Worm (Caenorhabditis elegans) whole organism, young adult: ENCODE measurements around the gene tkr-3.

Experiments used
- B0019.2 ChIP-seq: fragments of 200-800 bp; sonication (Bioruptor generic); conservative IDR thresholded peaks from 2 replicates; pipeline ENCODE4 v1.3.6; 2022; ENCODE audit warnings: missing genetic modification reagents, missing genetic modification characterization, missing compliant biosample characterization
- C06A6.2 ChIP-seq: fragments of 200-800 bp; sonication (Bioruptor generic); conservative IDR thresholded peaks from 2 replicates; pipeline ENCODE4 v1.3.6; 2022; ENCODE audit warnings: missing genetic modification characterization, missing compliant biosample characterization
- C17E4.6 ChIP-seq: fragments of 200-800 bp; sonication (Bioruptor generic); IDR thresholded peaks from 2 replicates; pipeline ENCODE4 v1.3.6; 2022; ENCODE audit warnings: missing genetic modification reagents, missing genetic modification characterization, missing compliant biosample characterization
- D2030.7 ChIP-seq: fragments of 200-800 bp; sonication (Bioruptor generic); IDR thresholded peaks from 2 replicates; pipeline ENCODE4 v1.3.6; 2022; ENCODE audit warnings: missing genetic modification reagents, missing genetic modification characterization, missing compliant biosample characterization
- F10E7.11 ChIP-seq: sonication (generic microtip); optimal IDR thresholded peaks from 2 replicates; lab custom pipeline; 2017; ENCODE audit warnings: mild to moderate bottlenecking, missing genetic modification characterization, moderate library complexity, missing compliant biosample characterization
- F37B4.10 ChIP-seq: fragments of 200-800 bp; sonication (Bioruptor generic); IDR thresholded peaks from 2 replicates; pipeline ENCODE4 v1.3.6; 2022; ENCODE audit warnings: missing genetic modification characterization, missing compliant biosample characterization
- F49E8.2 ChIP-seq: sonication (generic microtip); optimal IDR thresholded peaks from 3 replicates; lab custom pipeline; 2017; ENCODE audit warnings: missing genetic modification characterization, mild to moderate bottlenecking, missing compliant biosample characterization, antibody characterized with exemption, moderate library complexity; ENCODE audit not compliant: insufficient read depth
- F52B5.7 ChIP-seq: sonication (generic microtip); optimal IDR thresholded peaks from 2 replicates; lab custom pipeline; 2016; ENCODE audit warnings: mild to moderate bottlenecking, missing genetic modification characterization, missing compliant biosample characterization
- F57A8.1 ChIP-seq: fragments of 200-800 bp; sonication (Bioruptor generic); optimal IDR thresholded peaks from 2 replicates; lab custom pipeline; 2018; ENCODE audit warnings: mild to moderate bottlenecking, missing genetic modification characterization, moderate library complexity, missing compliant biosample characterization
- K11D2.4 ChIP-seq: fragments of 200-800 bp; sonication (Bioruptor generic); IDR thresholded peaks from 2 replicates; pipeline ENCODE4 v1.3.6; 2022; ENCODE audit warnings: missing genetic modification reagents, missing genetic modification characterization, missing compliant biosample characterization
- Y53F4B.3 ChIP-seq: fragments of 200-800 bp; sonication (Bioruptor generic); IDR thresholded peaks from 2 replicates; pipeline ENCODE4 v1.3.6; 2022; ENCODE audit warnings: missing genetic modification reagents, missing genetic modification characterization, missing compliant biosample characterization
- Y53G8AR.9 ChIP-seq: fragments of 200-800 bp; sonication (Bioruptor generic); conservative IDR thresholded peaks from 2 replicates; pipeline ENCODE4 v1.3.6; 2022; ENCODE audit warnings: missing genetic modification reagents, missing genetic modification characterization, missing compliant biosample characterization
- Y67H2A.10 ChIP-seq: fragments of 200-800 bp; sonication (Bioruptor generic); conservative IDR thresholded peaks from 2 replicates; pipeline ENCODE4 v1.3.6; 2022; ENCODE audit warnings: missing genetic modification reagents, missing genetic modification characterization, missing compliant biosample characterization
- ZK185.1 ChIP-seq: sonication (generic microtip); optimal IDR thresholded peaks from 2 replicates; lab custom pipeline; 2016; ENCODE audit warnings: mild to moderate bottlenecking, missing genetic modification characterization, missing compliant biosample characterization; ENCODE audit not compliant: poor library complexity, severe bottlenecking
- ama-1 ChIP-seq, 3 experiments: fragments of 150-350 bp in 1 of 3; sonication (generic microtip) in 2 of 3; optimal IDR thresholded peaks; 2 replicates each; lab custom pipeline; 2014 to 2018; ENCODE audit warnings: missing biosample characterization in 2 of 3, missing genetic modification characterization in 2 of 3, missing genetic modification reagents in 2 of 3
- aptf-2 ChIP-seq: fragments of 200-800 bp; sonication (Bioruptor generic); conservative IDR thresholded peaks from 2 replicates; pipeline ENCODE4 v1.3.6; 2022; ENCODE audit warnings: missing genetic modification reagents, missing genetic modification characterization, missing compliant biosample characterization
- attf-5 ChIP-seq: fragments of 200-800 bp; sonication (Bioruptor generic); optimal IDR thresholded peaks from 2 replicates; lab custom pipeline; 2018; ENCODE audit warnings: mild to moderate bottlenecking, missing genetic modification characterization, missing compliant biosample characterization
- cebp-1 ChIP-seq, 2 experiments: fragments of 200-800 bp in 1 of 2; sonication (Bioruptor generic) in 1 of 2; sonication (generic microtip) in 1 of 2; IDR thresholded peaks in 1 of 2; optimal IDR thresholded peaks in 1 of 2; 2 replicates each; pipeline versions ENCODE4 v1.3.6 to Lab custom; 2017 to 2022; ENCODE audit warnings: missing compliant biosample characterization in 2 of 2, missing genetic modification characterization in 2 of 2, mild to moderate bottlenecking in 1 of 2, missing genetic modification reagents in 1 of 2, moderate library complexity in 1 of 2
- cebp-2 ChIP-seq: fragments of 200-800 bp; sonication (Bioruptor generic); IDR thresholded peaks from 2 replicates; pipeline ENCODE4 v1.3.6; 2022; ENCODE audit warnings: missing genetic modification characterization, missing compliant biosample characterization
- ceh-27 ChIP-seq: fragments of 200-800 bp; sonication (Bioruptor generic); optimal IDR thresholded peaks from 2 replicates; lab custom pipeline; 2018; ENCODE audit warnings: mild to moderate bottlenecking, missing genetic modification characterization, moderate library complexity, missing compliant biosample characterization
- ceh-40 ChIP-seq: fragments of 200-800 bp; sonication (Bioruptor generic); IDR thresholded peaks from 2 replicates; pipeline ENCODE4 v1.3.6; 2022; ENCODE audit warnings: missing genetic modification characterization, missing compliant biosample characterization
- ceh-58 ChIP-seq: fragments of 200-800 bp; sonication (Bioruptor generic); IDR thresholded peaks from 2 replicates; pipeline ENCODE4 v1.3.6; 2022; ENCODE audit warnings: missing genetic modification characterization, missing compliant biosample characterization
- ceh-91 ChIP-seq: fragments of 200-800 bp; sonication (Bioruptor generic); IDR thresholded peaks from 2 replicates; pipeline ENCODE4 v1.3.6; 2022; ENCODE audit warnings: missing genetic modification reagents, missing genetic modification characterization, missing compliant biosample characterization
- die-1 ChIP-seq: sonication (generic microtip); optimal IDR thresholded peaks from 2 replicates; lab custom pipeline; 2016; ENCODE audit warnings: missing genotype, mild to moderate bottlenecking, missing genetic modification characterization, missing compliant biosample characterization
- dox-1 ChIP-seq: fragments of 200-800 bp; sonication (Bioruptor generic); IDR thresholded peaks from 2 replicates; pipeline ENCODE4 v1.3.6; 2022; ENCODE audit warnings: missing genetic modification reagents, missing genetic modification characterization, missing compliant biosample characterization
- dpff-1 ChIP-seq: sonication (generic microtip); optimal IDR thresholded peaks from 2 replicates; lab custom pipeline; 2017; ENCODE audit warnings: mild to moderate bottlenecking, missing genetic modification characterization, missing compliant biosample characterization
- efl-1 ChIP-seq: fragments of 150-350 bp; optimal IDR thresholded peaks from 2 replicates; lab custom pipeline; 2014; ENCODE audit warnings: missing biosample characterization, missing genetic modification reagents, missing genetic modification characterization
- egl-44 ChIP-seq: fragments of 200-800 bp; sonication (Bioruptor generic); IDR thresholded peaks from 2 replicates; pipeline ENCODE4 v1.3.6; 2022; ENCODE audit warnings: missing genetic modification reagents, missing genetic modification characterization, missing compliant biosample characterization
- egrh-3 ChIP-seq: fragments of 200-800 bp; sonication (Bioruptor generic); IDR thresholded peaks from 2 replicates; pipeline ENCODE4 v1.3.6; 2022; ENCODE audit warnings: missing genetic modification reagents, missing genetic modification characterization, missing compliant biosample characterization
- gei-17 ChIP-seq: fragments of 200-800 bp; sonication (Bioruptor generic); optimal IDR thresholded peaks from 2 replicates; lab custom pipeline; 2018; ENCODE audit warnings: mild to moderate bottlenecking, missing genetic modification characterization, missing compliant biosample characterization
- hmg-1.2 ChIP-seq: fragments of 200-800 bp; sonication (Bioruptor generic); IDR thresholded peaks from 2 replicates; pipeline ENCODE4 v1.3.6; 2022; ENCODE audit warnings: missing genetic modification reagents, missing genetic modification characterization, missing compliant biosample characterization
- lag-1 ChIP-seq: fragments of 200-800 bp; sonication (Bioruptor generic); IDR thresholded peaks from 2 replicates; pipeline ENCODE4 v1.3.6; 2022; ENCODE audit warnings: missing genetic modification reagents, missing genetic modification characterization, missing compliant biosample characterization
- let-607 ChIP-seq, 2 experiments: fragments of 200-800 bp in 1 of 2; sonication (Bioruptor generic) in 1 of 2; sonication (generic microtip) in 1 of 2; optimal IDR thresholded peaks; 2 replicates each; lab custom pipeline; 2016 to 2018; ENCODE audit warnings: mild to moderate bottlenecking in 2 of 2, missing compliant biosample characterization in 2 of 2, missing genetic modification characterization in 2 of 2, moderate library complexity in 2 of 2, missing genotype in 1 of 2
- lir-1 ChIP-seq: fragments of 200-800 bp; sonication (Bioruptor generic); conservative IDR thresholded peaks from 2 replicates; pipeline ENCODE4 v1.3.6; 2022; ENCODE audit warnings: missing genetic modification reagents, missing genetic modification characterization, missing compliant biosample characterization
- madf-6 ChIP-seq: fragments of 200-800 bp; sonication (Bioruptor generic); IDR thresholded peaks from 2 replicates; pipeline ENCODE4 v1.3.6; 2022; ENCODE audit warnings: missing genetic modification reagents, missing genetic modification characterization, missing compliant biosample characterization
- mes-4 ChIP-seq: sonication (generic microtip); optimal IDR thresholded peaks from 2 replicates; lab custom pipeline; 2016; ENCODE audit warnings: missing genotype, missing genetic modification characterization, missing compliant biosample characterization
- nfya-2 ChIP-seq: fragments of 200-800 bp; sonication (Bioruptor generic); IDR thresholded peaks from 2 replicates; pipeline ENCODE4 v1.3.6; 2022; ENCODE audit warnings: missing genetic modification reagents, missing genetic modification characterization, missing compliant biosample characterization
- nhr-120 ChIP-seq: fragments of 200-800 bp; sonication (Bioruptor generic); IDR thresholded peaks from 2 replicates; pipeline ENCODE4 v1.3.6; 2022; ENCODE audit warnings: missing genetic modification characterization, missing compliant biosample characterization
- nhr-27 ChIP-seq: fragments of 200-800 bp; sonication (Bioruptor generic); optimal IDR thresholded peaks from 2 replicates; lab custom pipeline; 2018; ENCODE audit warnings: mild to moderate bottlenecking, missing genetic modification characterization, moderate library complexity, missing compliant biosample characterization
- nhr-80 ChIP-seq: sonication (generic microtip); optimal IDR thresholded peaks from 2 replicates; lab custom pipeline; 2016; ENCODE audit warnings: missing genetic modification characterization, missing compliant biosample characterization
- rcor-1 ChIP-seq: fragments of 200-800 bp; sonication (Bioruptor generic); IDR thresholded peaks from 2 replicates; pipeline ENCODE4 v1.3.6; 2022; ENCODE audit warnings: missing genetic modification reagents, missing genetic modification characterization, missing compliant biosample characterization
- rpc-1 ChIP-seq, 2 experiments: fragments of 150-350 bp in 1 of 2; sonication (generic microtip) in 1 of 2; optimal IDR thresholded peaks; 2 replicates each; lab custom pipeline; 2014 to 2018; ENCODE audit warnings: missing biosample characterization in 1 of 2, missing genetic modification characterization in 1 of 2, missing genetic modification reagents in 1 of 2, missing genotype in 1 of 2
- sea-2 ChIP-seq: fragments of 200-800 bp; sonication (Bioruptor generic); IDR thresholded peaks from 2 replicates; pipeline ENCODE4 v1.3.6; 2022; ENCODE audit warnings: missing genetic modification characterization, missing compliant biosample characterization
- snpc-1.3 ChIP-seq: sonication (generic microtip); optimal IDR thresholded peaks from 2 replicates; lab custom pipeline; 2017; ENCODE audit warnings: missing genetic modification characterization, mild to moderate bottlenecking, missing compliant biosample characterization, antibody characterized with exemption, moderate library complexity, missing genotype, missing genetic modification reagents; ENCODE audit not compliant: insufficient read depth
- snpc-3.4 ChIP-seq: sonication (generic microtip); optimal IDR thresholded peaks from 2 replicates; lab custom pipeline; 2017; ENCODE audit warnings: missing genetic modification characterization, mild to moderate bottlenecking, missing compliant biosample characterization, antibody characterized with exemption, moderate library complexity, missing genotype, missing genetic modification reagents
- zfh-2 ChIP-seq: fragments of 200-800 bp; sonication (Bioruptor generic); conservative IDR thresholded peaks from 2 replicates; pipeline ENCODE4 v1.3.6; 2022; ENCODE audit warnings: missing genetic modification reagents, missing genetic modification characterization, missing compliant biosample characterization
- ztf-3 ChIP-seq: fragments of 200-800 bp; sonication (Bioruptor generic); optimal IDR thresholded peaks from 2 replicates; lab custom pipeline; 2018; ENCODE audit warnings: mild to moderate bottlenecking, missing genetic modification characterization, missing compliant biosample characterization

Gene tkr-3

ce11 chrIV:5088814-5089322 is 33.0 kb downstream of the tkr-3 start, which contains the start of gene ivd-1:
TSS of gene ivd-1 (minus strand) at chrIV:5088864.
- TF ChIP-seq nfya-2 (no peak), nhr-120 (GFP tag; lab: Robert Waterston, UW) (no peak), ama-1 (optimal IDR thresholded peaks at IDR 0.05; lab: Kevin White, UChicago) (no peak), ama-1 (GFP tag; optimal IDR thresholded peaks at IDR 0.05; lab: Kevin White, UChicago) (no peak), F52B5.7 (tag; lab: Kevin White, UChicago) (no peak), ceh-91 (GFP tag; lab: Robert Waterston, UW) (no peak), ceh-40 (GFP tag; lab: Robert Waterston, UW) (no peak), F57A8.1 (GFP tag; lab: Kevin White, UChicago) (no peak), dox-1 (peak; percentile 19; the same call in 1 of the 2 replicates), ztf-3 (GFP tag; lab: Kevin White, UChicago) (no peak), sea-2 (no peak), B0019.2 (no peak), F49E8.2 (no peak), F37B4.10 (GFP tag; lab: Robert Waterston, UW) (no peak), ZK185.1 (peak; percentile 48), Y53G8AR.9 (GFP tag; lab: Robert Waterston, UW) (no peak), die-1 (tag; lab: Kevin White, UChicago) (no peak), rpc-1 (optimal IDR thresholded peaks at IDR 0.05; lab: Kevin White, UChicago) (no peak), rpc-1 (tag; optimal IDR thresholded peaks at IDR 0.05; lab: Kevin White, UChicago) (no peak), mes-4 (tag; lab: Kevin White, UChicago) (no peak), ceh-58 (no peak), D2030.7 (GFP tag; lab: Robert Waterston, UW) (no peak), cebp-2 (GFP tag; lab: Robert Waterston, UW) (no peak), attf-5 (GFP tag; lab: Kevin White, UChicago) (peak; percentile 7), dpff-1 (tag; lab: Kevin White, UChicago) (no peak), F10E7.11 (tag; lab: Kevin White, UChicago) (no peak), C17E4.6 (GFP tag; lab: Robert Waterston, UW) (no peak), efl-1 (GFP tag; lab: Kevin White, UChicago) (no peak), egl-44 (GFP tag; lab: Robert Waterston, UW) (0 out of 2 replicates have a peak, but pooled peaks have one; percentile 37), Y67H2A.10 (GFP tag; lab: Robert Waterston, UW) (no peak), rcor-1 (GFP tag; lab: Robert Waterston, UW) (no peak), ceh-27 (no peak), egrh-3 (GFP tag; lab: Robert Waterston, UW) (no peak), let-607 (tag; optimal IDR thresholded peaks at IDR 0.05; lab: Kevin White, UChicago) (peak; percentile 91 to 92), snpc-3.4 (tag; lab: Kevin White, UChicago) (no peak), madf-6 (GFP tag; lab: Robert Waterston, UW) (no peak), Y53F4B.3 (GFP tag; lab: Robert Waterston, UW) (no peak), C06A6.2 (GFP tag; lab: Robert Waterston, UW) (no peak), K11D2.4 (GFP tag; lab: Robert Waterston, UW) (no peak), lir-1 (GFP tag; lab: Robert Waterston, UW) (no peak), cebp-1 (GFP tag; IDR thresholded peaks at IDR 0.05; lab: Robert Waterston, UW) (no peak), cebp-1 (tag; optimal IDR thresholded peaks at IDR 0.05; lab: Kevin White, UChicago) (peak; percentile 44), nhr-27 (tag; lab: Kevin White, UChicago) (no peak), nhr-80 (peak; percentile 85), snpc-1.3 (tag; lab: Kevin White, UChicago) (no peak), hmg-1.2 (GFP tag; lab: Robert Waterston, UW) (no peak), aptf-2 (GFP tag; lab: Robert Waterston, UW) (no peak), gei-17 (GFP tag; lab: Kevin White, UChicago) (no peak), zfh-2 (GFP tag; lab: Robert Waterston, UW) (no peak), lag-1 (GFP tag; lab: Robert Waterston, UW) (no peak)
